Fruit fly (Drosophila melanogaster) whole organism, embryonic: ENCODE data around the gene mRpS18B.

Experiments used
- Ada2b ChIP-seq: fragments of 200-800 bp; sonication (Bioruptor generic); IDR thresholded peaks from 2 replicates; pipeline ENCODE4 v1.3.6; 2022; ENCODE audit warnings: missing biosample characterization, missing genetic modification characterization
- Aef1 ChIP-seq: fragments of 200-800 bp; sonication (Bioruptor generic); IDR thresholded peaks from 3 replicates; pipeline ENCODE4 v1.3.6; 2022; ENCODE audit warnings: missing biosample characterization, missing genetic modification characterization
- CG10209 ChIP-seq: fragments of 200-800 bp; sonication (Bioruptor generic); optimal IDR thresholded peaks from 3 replicates; lab custom pipeline; 2017; ENCODE audit warnings: missing biosample characterization, mild to moderate bottlenecking, missing genetic modification characterization, missing genetic modification reagents
- CG11398 ChIP-seq: fragments of 200-800 bp; sonication (Bioruptor generic); optimal IDR thresholded peaks from 2 replicates; lab custom pipeline; 2016; ENCODE audit warnings: missing biosample characterization, missing genetic modification characterization
- CG12219 ChIP-seq: fragments of 200-800 bp; sonication (Bioruptor generic); optimal IDR thresholded peaks from 3 replicates; lab custom pipeline; 2018; ENCODE audit warnings: missing biosample characterization, mild to moderate bottlenecking, missing genetic modification characterization
- CG12299 ChIP-seq: fragments of 200-800 bp; sonication (Bioruptor generic); optimal IDR thresholded peaks from 2 replicates; lab custom pipeline; 2018; ENCODE audit warnings: missing biosample characterization, mild to moderate bottlenecking, missing genetic modification characterization
- CG1233 ChIP-seq: fragments of 200-800 bp; sonication (Bioruptor generic); optimal IDR thresholded peaks from 4 replicates; lab custom pipeline; 2018; ENCODE audit warnings: missing biosample characterization, mild to moderate bottlenecking, missing genetic modification characterization
- CG14965 ChIP-seq: fragments of 200-800 bp; sonication (Bioruptor generic); optimal IDR thresholded peaks from 2 replicates; lab custom pipeline; 2016; ENCODE audit warnings: missing biosample characterization, missing genetic modification characterization, borderline replicate concordance
- CG15269 ChIP-seq: fragments of 200-800 bp; sonication (Bioruptor generic); optimal IDR thresholded peaks from 2 replicates; lab custom pipeline; 2018; ENCODE audit warnings: missing biosample characterization, mild to moderate bottlenecking, missing genetic modification characterization, moderate library complexity
- CG15479 ChIP-seq: fragments of 200-800 bp; sonication (Bioruptor generic); optimal IDR thresholded peaks from 3 replicates; lab custom pipeline; 2019; ENCODE audit warnings: missing biosample characterization, mild to moderate bottlenecking, missing genetic modification characterization, moderate library complexity
- CG2129 ChIP-seq: fragments of 200-800 bp; sonication (Bioruptor generic); IDR thresholded peaks from 2 replicates; pipeline ENCODE4 v1.3.6; 2022; ENCODE audit warnings: missing biosample characterization, missing genetic modification characterization; ENCODE audit not compliant: partially characterized antibody
- CG2199 ChIP-seq: fragments of 200-800 bp; sonication (Bioruptor generic); IDR thresholded peaks from 3 replicates; pipeline ENCODE4 v1.3.6; 2022; ENCODE audit warnings: missing biosample characterization, missing genetic modification characterization
- CG30020 ChIP-seq: fragments of 200-800 bp; optimal IDR thresholded peaks from 2 replicates; lab custom pipeline; 2019; ENCODE audit warnings: missing biosample characterization, mild to moderate bottlenecking, missing genetic modification characterization, moderate library complexity
- CG31388 ChIP-seq: fragments of 200-800 bp; sonication (Bioruptor generic); optimal IDR thresholded peaks from 2 replicates; lab custom pipeline; 2016; ENCODE audit warnings: missing biosample characterization, missing genetic modification characterization
- CG3847 ChIP-seq: fragments of 200-800 bp; sonication (Bioruptor generic); IDR thresholded peaks from 2 replicates; pipeline ENCODE4 v1.3.6; 2022; ENCODE audit warnings: missing biosample characterization, missing genetic modification characterization
- CG4328 ChIP-seq: fragments of 200-800 bp; sonication (Bioruptor generic); optimal IDR thresholded peaks from 3 replicates; lab custom pipeline; 2017; ENCODE audit warnings: missing biosample characterization, missing genetic modification reagents, missing genetic modification characterization
- CG4360 ChIP-seq: fragments of 200-800 bp; sonication (Bioruptor generic); IDR thresholded peaks from 2 replicates; pipeline ENCODE4 v1.3.6; 2022; ENCODE audit warnings: missing biosample characterization, missing genetic modification characterization
- CG4424 ChIP-seq: fragments of 200-800 bp; sonication (Bioruptor generic); optimal IDR thresholded peaks from 3 replicates; lab custom pipeline; 2016; ENCODE audit warnings: missing biosample characterization, missing genetic modification characterization
- CG5180 ChIP-seq: fragments of 200-800 bp; sonication (Bioruptor generic); optimal IDR thresholded peaks from 3 replicates; lab custom pipeline; 2017; ENCODE audit warnings: missing biosample characterization, missing genetic modification characterization, mild to moderate bottlenecking, moderate library complexity, missing genetic modification reagents
- CG5953 ChIP-seq: fragments of 200-800 bp; sonication (Bioruptor generic); IDR thresholded peaks from 2 replicates; pipeline ENCODE4 v1.3.6; 2022; ENCODE audit warnings: missing biosample characterization, missing genetic modification characterization
- CG6272 ChIP-seq: fragments of 200-800 bp; sonication (Bioruptor generic); IDR thresholded peaks from 2 replicates; pipeline ENCODE4 v1.3.6; 2022; ENCODE audit warnings: missing biosample characterization, missing genetic modification characterization
- CTCF ChIP-seq: fragments of 200-800 bp; sonication (Bioruptor generic); optimal IDR thresholded peaks from 2 replicates; lab custom pipeline; 2017; ENCODE audit warnings: missing biosample characterization, mild to moderate bottlenecking, missing genetic modification characterization, moderate library complexity
- Deaf1 ChIP-seq: fragments of 200-800 bp; optimal IDR thresholded peaks from 3 replicates; lab custom pipeline; 2019; ENCODE audit warnings: missing biosample characterization, mild to moderate bottlenecking, missing genetic modification characterization, moderate library complexity
- Dref ChIP-seq: fragments of 200-800 bp; sonication (Bioruptor generic); IDR thresholded peaks from 2 replicates; pipeline ENCODE4 v1.3.6; 2022; ENCODE audit warnings: missing biosample characterization, missing genetic modification characterization
- Gsc ChIP-seq: fragments of 200-800 bp; sonication (Bioruptor generic); IDR thresholded peaks from 2 replicates; pipeline ENCODE4 v1.3.6; 2022; ENCODE audit warnings: missing biosample characterization, missing genetic modification characterization
- HLH54F ChIP-seq: fragments of 200-800 bp; sonication (Bioruptor generic); optimal IDR thresholded peaks from 3 replicates; lab custom pipeline; 2016; ENCODE audit warnings: missing biosample characterization, missing genetic modification characterization
- NK7.1 ChIP-seq: fragments of 200-800 bp; sonication (Bioruptor generic); optimal IDR thresholded peaks from 3 replicates; lab custom pipeline; 2016; ENCODE audit warnings: missing biosample characterization, missing genetic modification characterization
- Nf-YB ChIP-seq: fragments of 200-800 bp; sonication (Bioruptor generic); optimal IDR thresholded peaks from 3 replicates; lab custom pipeline; 2019; ENCODE audit warnings: missing biosample characterization, mild to moderate bottlenecking, missing genetic modification characterization, moderate library complexity
- Taf1 ChIP-seq: fragments of 200-800 bp; sonication (Bioruptor generic); IDR thresholded peaks from 2 replicates; pipeline ENCODE4 v1.3.6; 2022; ENCODE audit warnings: missing biosample characterization, missing genetic modification characterization
- aop ChIP-seq: fragments of 200-800 bp; sonication (Bioruptor generic); IDR thresholded peaks from 2 replicates; pipeline ENCODE4 v1.3.6; 2022; ENCODE audit warnings: missing biosample characterization, missing genetic modification characterization
- bab2 ChIP-seq: fragments of 200-800 bp; sonication (Bioruptor generic); optimal IDR thresholded peaks from 2 replicates; lab custom pipeline; 2016; ENCODE audit warnings: missing biosample characterization, missing genetic modification characterization
- chinmo ChIP-seq: fragments of 200-800 bp; sonication (Bioruptor generic); IDR thresholded peaks from 4 replicates; pipeline ENCODE4 v1.3.6; 2022; ENCODE audit warnings: missing biosample characterization, missing genetic modification characterization; ENCODE audit not compliant: partially characterized antibody
- crp ChIP-seq, 2 experiments: fragments of 200-800 bp; sonication (Bioruptor generic); optimal IDR thresholded peaks; 2 replicates in 1 of 2; 3 replicates in 1 of 2; lab custom pipeline; 2017; ENCODE audit warnings: missing biosample characterization in 2 of 2, missing genetic modification characterization in 2 of 2, mild to moderate bottlenecking in 1 of 2, moderate library complexity in 1 of 2
- en ChIP-seq: fragments of 200-800 bp; sonication (Bioruptor generic); optimal IDR thresholded peaks from 2 replicates; lab custom pipeline; 2016; ENCODE audit warnings: missing biosample characterization, missing genetic modification characterization
- ham ChIP-seq: fragments of 200-800 bp; sonication (Bioruptor generic); IDR thresholded peaks from 2 replicates; pipeline ENCODE4 v1.3.6; 2022; ENCODE audit warnings: missing biosample characterization, missing genetic modification characterization
- hth ChIP-seq: fragments of >200 bp; optimal IDR thresholded peaks from 2 replicates; lab custom pipeline; 2017; ENCODE audit warnings: inconsistent platforms
- insv ChIP-seq, 2 experiments: fragments of 200-800 bp; sonication (Bioruptor generic); optimal IDR thresholded peaks; 3 replicates each; lab custom pipeline; 2016 to 2018; ENCODE audit warnings: missing biosample characterization in 2 of 2, missing genetic modification characterization in 2 of 2
- kah ChIP-seq: fragments of 200-800 bp; sonication (Bioruptor generic); optimal IDR thresholded peaks from 2 replicates; lab custom pipeline; 2018; ENCODE audit warnings: missing biosample characterization, mild to moderate bottlenecking, missing genetic modification characterization
- ken ChIP-seq: fragments of 200-800 bp; sonication (Bioruptor generic); IDR thresholded peaks from 3 replicates; pipeline ENCODE4 v1.3.6; 2022; ENCODE audit warnings: missing biosample characterization, missing genetic modification characterization
- lmd ChIP-seq: fragments of 200-800 bp; sonication (Bioruptor generic); IDR thresholded peaks from 2 replicates; pipeline ENCODE4 v1.3.6; 2022; ENCODE audit warnings: missing biosample characterization, missing genetic modification characterization
- nerfin-2 ChIP-seq: fragments of 200-800 bp; sonication (Bioruptor generic); IDR thresholded peaks from 2 replicates; pipeline ENCODE4 v1.3.6; 2022; ENCODE audit warnings: missing biosample characterization, missing genetic modification characterization; ENCODE audit not compliant: partially characterized antibody
- odd ChIP-seq: fragments of 200-800 bp; sonication (Bioruptor generic); optimal IDR thresholded peaks from 2 replicates; lab custom pipeline; 2017; ENCODE audit warnings: missing biosample characterization, mild to moderate bottlenecking, missing genetic modification characterization
- org-1 ChIP-seq: fragments of 200-800 bp; sonication (Bioruptor generic); optimal IDR thresholded peaks from 2 replicates; lab custom pipeline; 2017; ENCODE audit warnings: missing biosample characterization, missing genetic modification characterization
- pzg ChIP-seq: fragments of 200-800 bp; sonication (Bioruptor generic); optimal IDR thresholded peaks from 3 replicates; lab custom pipeline; 2018; ENCODE audit warnings: missing biosample characterization, mild to moderate bottlenecking, missing genetic modification characterization, moderate library complexity
- ro ChIP-seq: fragments of 200-800 bp; sonication (Bioruptor generic); IDR thresholded peaks from 2 replicates; pipeline ENCODE4 v1.3.6; 2022; ENCODE audit warnings: missing biosample characterization, missing genetic modification characterization
- slbo ChIP-seq: fragments of 200-800 bp; sonication (Bioruptor generic); IDR thresholded peaks from 2 replicates; pipeline ENCODE4 v1.3.6; 2022; ENCODE audit warnings: missing biosample characterization, missing genetic modification characterization
- so ChIP-seq: fragments of 200-800 bp; sonication (Bioruptor generic); IDR thresholded peaks from 3 replicates; pipeline ENCODE4 v1.3.6; 2022; ENCODE audit warnings: missing biosample characterization, missing genetic modification characterization
- tap ChIP-seq: fragments of 200-800 bp; optimal IDR thresholded peaks from 3 replicates; lab custom pipeline; 2019; ENCODE audit warnings: missing biosample characterization, mild to moderate bottlenecking, missing genetic modification characterization, moderate library complexity
- tin ChIP-seq: fragments of 200-800 bp; sonication (Bioruptor generic); optimal IDR thresholded peaks from 3 replicates; lab custom pipeline; 2016; ENCODE audit warnings: missing biosample characterization, missing genetic modification characterization
- tna ChIP-seq: fragments of 200-800 bp; sonication (Bioruptor generic); IDR thresholded peaks from 2 replicates; pipeline ENCODE4 v1.3.6; 2022; ENCODE audit warnings: missing biosample characterization, missing genetic modification characterization; ENCODE audit not compliant: partially characterized antibody

The mRpS18B gene

DNA sequence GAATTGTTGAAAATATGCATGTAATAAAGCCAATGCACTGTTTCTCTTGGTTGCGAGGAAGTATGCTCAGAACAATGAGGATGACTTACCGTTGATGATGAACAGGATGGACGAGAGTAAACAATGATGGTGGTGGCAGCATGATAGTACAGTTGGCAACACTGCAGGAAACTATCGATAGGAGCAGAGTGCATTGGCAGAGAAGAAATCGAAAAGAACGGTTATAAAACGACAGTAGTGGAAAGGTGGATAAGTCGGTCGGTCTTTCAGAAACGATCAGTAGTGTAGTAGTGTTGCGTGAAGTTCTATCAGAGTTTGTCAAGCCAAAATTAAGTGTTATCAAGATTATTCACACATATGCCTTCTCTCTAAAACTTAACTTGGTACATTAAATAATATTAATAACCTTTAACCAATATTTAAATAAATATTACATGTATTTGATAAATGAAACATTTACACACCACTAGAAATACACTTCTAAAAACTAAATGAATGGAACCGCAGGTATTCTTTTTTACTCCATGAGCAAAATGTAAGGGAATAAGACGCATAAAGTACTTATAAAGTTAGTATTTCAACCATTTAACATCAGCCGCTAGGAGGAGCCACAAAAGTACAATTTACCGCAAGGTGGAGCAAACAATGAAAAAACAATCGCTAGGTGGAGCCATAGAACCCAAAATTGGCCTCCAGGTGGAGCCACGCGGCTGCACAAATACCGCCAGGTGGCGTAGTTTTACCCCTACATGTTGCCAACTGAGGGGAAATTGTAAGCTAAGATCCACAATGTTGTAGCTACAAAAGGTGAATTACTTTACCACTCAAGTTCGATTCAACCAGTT is 23.6 kb upstream of the mRpS18B start (continued):
- peak; percentile 88 for TF ChIP-seq Taf1 (GFP tag; lab: Robert Waterston, UW)
- peak; percentile 97 for TF ChIP-seq tin (GFP tag; lab: Kevin White, UChicago)
- TF ChIP-seq CG31388 (GFP tag; lab: Kevin White, UChicago): peak; percentile 83
- no peak for TF ChIP-seq CG15479 (GFP tag; lab: Kevin White, UChicago)
- peak; percentile 87 for TF ChIP-seq CG11398 (GFP tag; lab: Kevin White, UChicago)
- no peak; the same call in 2 of the 3 replicates for TF ChIP-seq so (GFP tag; lab: Robert Waterston, UW)
- no peak for TF ChIP-seq insv (GFP tag; optimal IDR thresholded peaks at IDR 0.05; lab: Kevin White, UChicago)
- TF ChIP-seq CG5180 (GFP tag; lab: Kevin White, UChicago): peak; percentile 99
- TF ChIP-seq ro (GFP tag; lab: Robert Waterston, UW): peak; percentile 86
- TF ChIP-seq CG4424 (GFP tag; lab: Kevin White, UChicago): peak; percentile 80
- peak; percentile 81 for TF ChIP-seq Ada2b (GFP tag; lab: Robert Waterston, UW)
- TF ChIP-seq crp (GFP tag; optimal IDR thresholded peaks at IDR 0.05; lab: Kevin White, UChicago): peak in 1 of 2 experiments; percentile 23
- peak; percentile 27 for TF ChIP-seq pzg (GFP tag; lab: Kevin White, UChicago)
- TF ChIP-seq CG6272 (GFP tag; lab: Robert Waterston, UW): peak; percentile 86
- TF ChIP-seq chinmo: no peak
- peak; percentile 29 for TF ChIP-seq CG12299
- no peak for TF ChIP-seq hth (lab: Kevin White, UChicago)
- peak; percentile 97 for TF ChIP-seq bab2 (GFP tag; lab: Kevin White, UChicago)
- peak; percentile 59; the same call in 1 of the 2 replicates for TF ChIP-seq tna (GFP tag; lab: Robert Waterston, UW)
- peak; percentile 42 for TF ChIP-seq Nf-YB (GFP tag; lab: Kevin White, UChicago)
- TF ChIP-seq aop: peak; percentile 82
- peak; percentile 87 for TF ChIP-seq en
- peak; percentile 23 for TF ChIP-seq org-1 (GFP tag; lab: Kevin White, UChicago)
- TF ChIP-seq CG1233 (GFP tag; lab: Kevin White, UChicago): peak; percentile 71
- peak; percentile 66 for TF ChIP-seq CG30020 (tag; lab: Kevin White, UChicago)
- TF ChIP-seq odd (GFP tag; lab: Kevin White, UChicago): peak; percentile 18
- TF ChIP-seq CG12219 (GFP tag; lab: Kevin White, UChicago): peak; percentile 36
- TF ChIP-seq Deaf1 (tag; lab: Kevin White, UChicago): no peak
- peak; percentile 81 for TF ChIP-seq CG5953 (GFP tag; lab: Robert Waterston, UW)
- peak; percentile 96 for TF ChIP-seq ken
- TF ChIP-seq CG14965 (GFP tag; lab: Kevin White, UChicago): peak; percentile 50
- TF ChIP-seq ham (GFP tag; lab: Robert Waterston, UW): peak; percentile 18; the same call in 1 of the 2 replicates
- peak; percentile 54 for TF ChIP-seq CG4328
- TF ChIP-seq CG15269: peak; percentile 57
- TF ChIP-seq Gsc (GFP tag; lab: Robert Waterston, UW): peak; percentile 92
- peak; percentile 88 for TF ChIP-seq CG3847
- TF ChIP-seq kah (GFP tag; lab: Kevin White, UChicago): no peak
- TF ChIP-seq CG2129 (GFP tag; lab: Robert Waterston, UW): peak; percentile 84
- peak; percentile 90 for TF ChIP-seq NK7.1 (GFP tag; lab: Kevin White, UChicago)
- TF ChIP-seq HLH54F (GFP tag; lab: Kevin White, UChicago): peak; percentile 87
- TF ChIP-seq CG10209 (GFP tag; lab: Kevin White, UChicago): peak; percentile 78
- TF ChIP-seq tap (tag; lab: Kevin White, UChicago): peak; percentile 41
- TF ChIP-seq CTCF: peak; percentile 100
- TF ChIP-seq CG4360 (GFP tag; lab: Robert Waterston, UW): no peak
- TF ChIP-seq nerfin-2 (GFP tag; lab: Robert Waterston, UW): peak; percentile 62
- peak; percentile 98 for TF ChIP-seq slbo
- peak; percentile 96 for TF ChIP-seq lmd
- peak; percentile 94 for TF ChIP-seq Aef1 (GFP tag; lab: Robert Waterston, UW)
- peak; percentile 56 for TF ChIP-seq Dref (GFP tag; lab: Robert Waterston, UW)
- TF ChIP-seq CG2199 (GFP tag; lab: Robert Waterston, UW): peak; percentile 94
